Fruit fly (Drosophila melanogaster) whole organism, prepupa: ENCODE data around the gene CG15141.

Source experiments
- Blimp-1 ChIP-seq: fragments of 200-800 bp; sonication (Bioruptor generic); optimal IDR thresholded peaks from 3 replicates; lab custom pipeline; 2017; ENCODE audit warnings: missing biosample characterization, missing genetic modification characterization, mild to moderate bottlenecking, moderate library complexity, missing genetic modification reagents
- CG16779 ChIP-seq: fragments of 200-800 bp; sonication (Bioruptor generic); optimal IDR thresholded peaks from 3 replicates; lab custom pipeline; 2017; ENCODE audit warnings: missing biosample characterization, mild to moderate bottlenecking, missing genetic modification characterization
- CG34406 ChIP-seq: fragments of 200-800 bp; sonication (Bioruptor generic); optimal IDR thresholded peaks from 3 replicates; lab custom pipeline; 2016; ENCODE audit warnings: missing biosample characterization, missing genetic modification characterization
- CG6276 ChIP-seq: fragments of 200-800 bp; sonication (Bioruptor generic); optimal IDR thresholded peaks from 2 replicates; lab custom pipeline; 2017; ENCODE audit warnings: missing biosample characterization, mild to moderate bottlenecking, missing genetic modification characterization
- CG6854 ChIP-seq: fragments of 200-800 bp; sonication (Bioruptor generic); optimal IDR thresholded peaks from 2 replicates; lab custom pipeline; 2017; ENCODE audit warnings: missing biosample characterization, mild to moderate bottlenecking, missing genetic modification characterization
- CG7368 ChIP-seq: fragments of 200-800 bp; sonication (Bioruptor generic); optimal IDR thresholded peaks from 3 replicates; lab custom pipeline; 2016; ENCODE audit warnings: missing biosample characterization, missing genetic modification characterization
- Ets21C ChIP-seq: fragments of 200-800 bp; sonication (Bioruptor generic); optimal IDR thresholded peaks from 3 replicates; lab custom pipeline; 2016; ENCODE audit warnings: missing biosample characterization, missing genetic modification characterization
- Lpt ChIP-seq: fragments of 200-800 bp; sonication (Bioruptor generic); optimal IDR thresholded peaks from 3 replicates; lab custom pipeline; 2016; ENCODE audit warnings: missing biosample characterization, missing genetic modification characterization
- Met ChIP-seq: fragments of 200-800 bp; sonication (Bioruptor generic); optimal IDR thresholded peaks from 3 replicates; lab custom pipeline; 2016; ENCODE audit warnings: missing biosample characterization, missing genetic modification characterization
- Sox102F ChIP-seq: fragments of 200-800 bp; sonication (Bioruptor generic); optimal IDR thresholded peaks from 2 replicates; lab custom pipeline; 2016; ENCODE audit warnings: missing biosample characterization, mild to moderate bottlenecking, missing genetic modification characterization
- fkh ChIP-seq: fragments of 200-800 bp; sonication (Bioruptor generic); optimal IDR thresholded peaks from 3 replicates; lab custom pipeline; 2017; ENCODE audit warnings: missing biosample characterization, mild to moderate bottlenecking, missing genetic modification characterization, moderate library complexity
- pdm3 ChIP-seq: fragments of 200-800 bp; sonication (Bioruptor generic); optimal IDR thresholded peaks from 3 replicates; lab custom pipeline; 2016; ENCODE audit warnings: missing biosample characterization, missing genetic modification characterization
- ss ChIP-seq, 2 experiments: fragments of 200-800 bp; sonication (Bioruptor generic); optimal IDR thresholded peaks; 2 replicates in 1 of 2; 3 replicates in 1 of 2; lab custom pipeline; 2017 to 2018; ENCODE audit warnings: mild to moderate bottlenecking in 2 of 2, missing biosample characterization in 2 of 2, missing genetic modification characterization in 2 of 2, moderate library complexity in 1 of 2
- topi ChIP-seq: fragments of 200-800 bp; sonication (Bioruptor generic); optimal IDR thresholded peaks from 3 replicates; lab custom pipeline; 2016; ENCODE audit warnings: missing biosample characterization, missing genetic modification characterization

DNA sequence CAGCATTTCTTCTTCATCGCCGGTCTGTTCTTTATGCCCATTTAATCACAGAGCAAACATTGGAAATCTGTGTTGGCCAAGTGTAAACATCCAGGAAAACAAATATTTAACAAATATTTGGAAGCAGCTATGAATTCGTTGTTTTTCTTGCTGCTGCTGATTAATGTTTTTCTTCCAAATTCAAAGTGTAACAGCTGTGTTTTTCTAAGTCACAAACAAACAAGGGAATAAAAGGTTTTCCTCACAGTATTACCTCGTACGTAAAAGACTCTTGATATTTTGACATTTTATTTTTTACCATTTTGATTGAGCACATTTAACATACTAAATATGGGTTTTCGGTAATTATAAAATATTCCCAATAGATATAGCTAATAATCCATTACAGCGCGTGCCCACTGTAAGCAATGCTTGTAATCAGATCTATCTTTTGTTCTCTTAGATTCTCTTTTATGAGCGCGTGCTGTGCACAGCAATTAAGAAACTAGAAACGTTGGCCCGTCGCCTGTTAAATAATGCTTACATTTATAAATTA is 31.6 kb upstream of the CG15141 start:
- TF ChIP-seq Met (GFP tag; lab: Kevin White, UChicago) (peak; percentile 71), CG6276 (GFP tag; lab: Kevin White, UChicago) (peak; percentile 74), CG34406 (GFP tag; lab: Kevin White, UChicago) (peak; percentile 64), ss (GFP tag; optimal IDR thresholded peaks at IDR 0.05; lab: Kevin White, UChicago) (peak in 1 of 2 experiments; percentile 50), Lpt (peak; percentile 59), CG16779 (tag; lab: Kevin White, UChicago) (peak; percentile 10), pdm3 (peak; percentile 83), Ets21C (GFP tag; lab: Kevin White, UChicago) (peak; percentile 47), topi (GFP tag; lab: Kevin White, UChicago) (peak; percentile 60), Blimp-1 (no peak), Sox102F (GFP tag; lab: Kevin White, UChicago) (peak; percentile 50), CG6854 (GFP tag; lab: Kevin White, UChicago) (no peak), CG7368 (GFP tag; lab: Kevin White, UChicago) (peak; percentile 53), fkh (GFP tag; lab: Kevin White, UChicago) (peak; percentile 100)
